Fruit fly (Drosophila melanogaster) whole organism, prepupa: Measurements from ENCODE around the gene CG13965.

Experiments
- CG11294 ChIP-seq: fragments of 200-800 bp; sonication (Bioruptor generic); IDR thresholded peaks from 2 replicates; pipeline ENCODE4 v1.3.6; 2022; ENCODE audit warnings: missing biosample characterization, missing genetic modification characterization
- CG11902 ChIP-seq: fragments of 200-800 bp; sonication (Bioruptor generic); optimal IDR thresholded peaks from 3 replicates; lab custom pipeline; 2016; ENCODE audit warnings: missing biosample characterization, missing genetic modification characterization
- CG1621 ChIP-seq: fragments of 200-800 bp; sonication (Bioruptor generic); optimal IDR thresholded peaks from 3 replicates; lab custom pipeline; 2018; ENCODE audit warnings: missing biosample characterization, mild to moderate bottlenecking, missing genetic modification characterization
- CG16779 ChIP-seq: fragments of 200-800 bp; sonication (Bioruptor generic); optimal IDR thresholded peaks from 3 replicates; lab custom pipeline; 2017; ENCODE audit warnings: missing biosample characterization, mild to moderate bottlenecking, missing genetic modification characterization
- CG3032 ChIP-seq: fragments of 200-800 bp; optimal IDR thresholded peaks from 2 replicates; lab custom pipeline; 2019; ENCODE audit warnings: missing biosample characterization, mild to moderate bottlenecking, missing genetic modification characterization, moderate library complexity
- CG31627 ChIP-seq: fragments of 200-800 bp; sonication (Bioruptor generic); optimal IDR thresholded peaks from 3 replicates; lab custom pipeline; 2016; ENCODE audit warnings: missing biosample characterization, missing genetic modification characterization
- CG32006 ChIP-seq: fragments of 200-800 bp; sonication (Bioruptor generic); optimal IDR thresholded peaks from 3 replicates; lab custom pipeline; 2017; ENCODE audit warnings: missing biosample characterization, mild to moderate bottlenecking, missing genetic modification characterization
- CG3919 ChIP-seq: fragments of 200-800 bp; sonication (Bioruptor generic); optimal IDR thresholded peaks from 3 replicates; lab custom pipeline; 2016; ENCODE audit warnings: missing biosample characterization, missing genetic modification characterization
- CG4318 ChIP-seq: fragments of 200-800 bp; sonication (Bioruptor generic); optimal IDR thresholded peaks from 3 replicates; lab custom pipeline; 2017; ENCODE audit warnings: missing biosample characterization, mild to moderate bottlenecking, missing genetic modification characterization
- CG6276 ChIP-seq: fragments of 200-800 bp; sonication (Bioruptor generic); optimal IDR thresholded peaks from 2 replicates; lab custom pipeline; 2017; ENCODE audit warnings: missing biosample characterization, mild to moderate bottlenecking, missing genetic modification characterization
- CG6792 ChIP-seq: fragments of 200-800 bp; sonication (Bioruptor generic); optimal IDR thresholded peaks from 3 replicates; lab custom pipeline; 2016; ENCODE audit warnings: missing biosample characterization, missing genetic modification characterization
- CG6808 ChIP-seq: fragments of 200-800 bp; sonication (Bioruptor generic); optimal IDR thresholded peaks from 3 replicates; lab custom pipeline; 2017; ENCODE audit warnings: missing biosample characterization, missing genetic modification characterization, mild to moderate bottlenecking, moderate library complexity, missing genetic modification reagents
- CG6854 ChIP-seq: fragments of 200-800 bp; sonication (Bioruptor generic); optimal IDR thresholded peaks from 2 replicates; lab custom pipeline; 2017; ENCODE audit warnings: missing biosample characterization, mild to moderate bottlenecking, missing genetic modification characterization
- CG7368 ChIP-seq: fragments of 200-800 bp; sonication (Bioruptor generic); optimal IDR thresholded peaks from 3 replicates; lab custom pipeline; 2016; ENCODE audit warnings: missing biosample characterization, missing genetic modification characterization
- CG8119 ChIP-seq: fragments of 200-800 bp; sonication (Bioruptor generic); IDR thresholded peaks from 3 replicates; pipeline ENCODE4 v1.3.6; 2022; ENCODE audit warnings: missing biosample characterization, missing genetic modification characterization
- CG8319 ChIP-seq: fragments of 200-800 bp; sonication (Bioruptor generic); optimal IDR thresholded peaks from 3 replicates; lab custom pipeline; 2016; ENCODE audit warnings: missing biosample characterization, missing genetic modification characterization
- CG8632 ChIP-seq: fragments of 200-800 bp; sonication (Bioruptor generic); optimal IDR thresholded peaks from 3 replicates; lab custom pipeline; 2016; ENCODE audit warnings: missing biosample characterization, missing genetic modification characterization
- CG9139 ChIP-seq: fragments of 200-800 bp; sonication (Bioruptor generic); optimal IDR thresholded peaks from 3 replicates; lab custom pipeline; 2017; ENCODE audit warnings: missing biosample characterization, mild to moderate bottlenecking, missing genetic modification characterization
- Eip75B ChIP-seq: fragments of 200-800 bp; sonication (Bioruptor generic); optimal IDR thresholded peaks from 3 replicates; lab custom pipeline; 2016; ENCODE audit warnings: missing biosample characterization, missing genetic modification characterization
- Eip78C ChIP-seq: fragments of 200-800 bp; sonication (Bioruptor generic); peaks from one replicate; lab custom pipeline; 2016; ENCODE audit warnings: missing biosample characterization, missing genetic modification characterization
- Ets21C ChIP-seq: fragments of 200-800 bp; sonication (Bioruptor generic); optimal IDR thresholded peaks from 3 replicates; lab custom pipeline; 2016; ENCODE audit warnings: missing biosample characterization, missing genetic modification characterization
- Gug ChIP-seq: fragments of 200-800 bp; sonication (Bioruptor generic); IDR thresholded peaks from 2 replicates; pipeline ENCODE4 v1.3.6; 2022; ENCODE audit warnings: missing biosample characterization, missing genetic modification characterization
- Hr38 ChIP-seq: sonication (Bioruptor generic); optimal IDR thresholded peaks from 2 replicates; lab custom pipeline; 2016; ENCODE audit warnings: missing biosample characterization, missing genetic modification characterization
- Lpt ChIP-seq: fragments of 200-800 bp; sonication (Bioruptor generic); optimal IDR thresholded peaks from 3 replicates; lab custom pipeline; 2016; ENCODE audit warnings: missing biosample characterization, missing genetic modification characterization
- Met ChIP-seq: fragments of 200-800 bp; sonication (Bioruptor generic); optimal IDR thresholded peaks from 3 replicates; lab custom pipeline; 2016; ENCODE audit warnings: missing biosample characterization, missing genetic modification characterization
- Smox ChIP-seq: fragments of 200-800 bp; sonication (Bioruptor generic); optimal IDR thresholded peaks from 3 replicates; lab custom pipeline; 2016; ENCODE audit warnings: missing biosample characterization, missing genetic modification characterization
- Sox102F ChIP-seq: fragments of 200-800 bp; sonication (Bioruptor generic); optimal IDR thresholded peaks from 2 replicates; lab custom pipeline; 2016; ENCODE audit warnings: missing biosample characterization, mild to moderate bottlenecking, missing genetic modification characterization
- Sox14 ChIP-seq: fragments of 200-800 bp; sonication (Bioruptor generic); optimal IDR thresholded peaks from 3 replicates; lab custom pipeline; 2016; ENCODE audit warnings: missing biosample characterization, missing genetic modification characterization
- Sox15 ChIP-seq: fragments of 200-800 bp; sonication (Bioruptor generic); optimal IDR thresholded peaks from 3 replicates; lab custom pipeline; 2016; ENCODE audit warnings: missing biosample characterization, missing genetic modification characterization
- achi ChIP-seq: fragments of 200-800 bp; sonication (Bioruptor generic); optimal IDR thresholded peaks from 3 replicates; lab custom pipeline; 2016; ENCODE audit warnings: missing biosample characterization, missing genetic modification characterization
- cyc ChIP-seq: fragments of 200-800 bp; sonication (Bioruptor generic); optimal IDR thresholded peaks from 3 replicates; lab custom pipeline; 2016; ENCODE audit warnings: missing biosample characterization, missing genetic modification characterization
- dac ChIP-seq: fragments of 200-800 bp; sonication (Bioruptor generic); optimal IDR thresholded peaks from 2 replicates; lab custom pipeline; 2017; ENCODE audit warnings: missing biosample characterization, mild to moderate bottlenecking, missing genetic modification characterization
- dsx ChIP-seq: fragments of 200-800 bp; optimal IDR thresholded peaks from 3 replicates; lab custom pipeline; 2019; ENCODE audit warnings: missing biosample characterization, mild to moderate bottlenecking, missing genetic modification characterization, moderate library complexity; ENCODE audit not compliant: poor library complexity, severe bottlenecking
- eg ChIP-seq: fragments of 200-800 bp; sonication (Bioruptor generic); IDR thresholded peaks from 3 replicates; pipeline ENCODE4 v1.3.6; 2022; ENCODE audit warnings: missing biosample characterization, missing genetic modification characterization
- esn ChIP-seq: fragments of 200-800 bp; sonication (Bioruptor generic); optimal IDR thresholded peaks from 2 replicates; lab custom pipeline; 2016; ENCODE audit warnings: missing biosample characterization, mild to moderate bottlenecking, missing genetic modification characterization, moderate library complexity
- fd59A ChIP-seq: fragments of 200-800 bp; sonication (Bioruptor generic); optimal IDR thresholded peaks from 2 replicates; lab custom pipeline; 2017; ENCODE audit warnings: missing biosample characterization, mild to moderate bottlenecking, missing genetic modification characterization, missing genetic modification reagents
- fd85E ChIP-seq: fragments of 200-800 bp; sonication (Bioruptor generic); optimal IDR thresholded peaks from 3 replicates; lab custom pipeline; 2016; ENCODE audit warnings: missing biosample characterization, missing genetic modification characterization
- fkh ChIP-seq: fragments of 200-800 bp; sonication (Bioruptor generic); optimal IDR thresholded peaks from 3 replicates; lab custom pipeline; 2017; ENCODE audit warnings: missing biosample characterization, mild to moderate bottlenecking, missing genetic modification characterization, moderate library complexity
- lz ChIP-seq: fragments of 200-800 bp; sonication (Bioruptor generic); optimal IDR thresholded peaks from 3 replicates; lab custom pipeline; 2016; ENCODE audit warnings: missing biosample characterization, missing genetic modification characterization
- net ChIP-seq: fragments of 200-800 bp; sonication (Bioruptor generic); optimal IDR thresholded peaks from 3 replicates; lab custom pipeline; 2016; ENCODE audit warnings: missing biosample characterization, missing genetic modification characterization
- pdm3 ChIP-seq: fragments of 200-800 bp; sonication (Bioruptor generic); optimal IDR thresholded peaks from 3 replicates; lab custom pipeline; 2016; ENCODE audit warnings: missing biosample characterization, missing genetic modification characterization
- salr ChIP-seq, 2 experiments: fragments of 200-800 bp; sonication (Bioruptor generic); optimal IDR thresholded peaks; 3 replicates each; lab custom pipeline; 2016 to 2018; ENCODE audit warnings: missing biosample characterization in 2 of 2, missing genetic modification characterization in 2 of 2, mild to moderate bottlenecking in 1 of 2
- spab ChIP-seq: fragments of 200-800 bp; sonication (Bioruptor generic); optimal IDR thresholded peaks from 2 replicates; lab custom pipeline; 2017; ENCODE audit warnings: missing biosample characterization, mild to moderate bottlenecking, missing genetic modification characterization, missing genetic modification reagents
- svp ChIP-seq: fragments of 200-800 bp; sonication (Bioruptor generic); peaks from one replicate; lab custom pipeline; 2016; ENCODE audit warnings: missing biosample characterization, missing genetic modification characterization
- vri ChIP-seq: fragments of 200-800 bp; sonication (Bioruptor generic); optimal IDR thresholded peaks from 3 replicates; lab custom pipeline; 2016; ENCODE audit warnings: missing biosample characterization, mild to moderate bottlenecking, missing genetic modification characterization

The CG13965 gene

DNA sequence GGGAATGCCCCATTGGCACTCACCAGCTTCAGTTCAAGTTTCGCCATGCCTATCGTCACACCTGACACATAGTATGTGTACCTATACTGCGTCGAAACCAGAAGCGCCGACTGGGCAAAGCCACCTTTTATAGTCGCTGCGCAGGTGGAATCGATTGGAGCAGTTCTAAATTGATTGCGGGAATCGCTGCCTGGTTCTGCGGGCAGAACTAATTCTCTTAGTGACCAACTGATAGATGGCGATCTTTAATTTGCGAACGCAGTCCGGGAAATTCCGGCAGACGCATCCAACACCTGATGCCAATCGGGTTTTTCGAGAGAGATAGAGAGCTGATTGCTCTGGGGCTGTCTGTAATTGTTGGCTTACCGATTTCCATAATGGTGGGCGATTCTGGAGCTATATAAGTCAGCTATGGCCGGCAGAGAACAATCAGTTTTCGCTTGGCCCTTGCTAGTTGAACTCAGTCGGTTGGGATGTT is at the start of gene CG13965, which contains the start of gene CG16772:
CG13965 (minus strand) TSS at position 101 of the 478 bp plus-strand sequence.
CG16772 (plus strand) TSS at position 428 of the 478 bp plus-strand sequence.
- no peak for TF ChIP-seq CG8319
- TF ChIP-seq Ets21C (GFP tag; lab: Kevin White, UChicago) = no peak
- no peak for TF ChIP-seq cyc
- no peak for TF ChIP-seq Sox15
- TF ChIP-seq Hr38 (GFP tag; lab: Kevin White, UChicago) = no peak
- TF ChIP-seq CG3032 (tag; lab: Kevin White, UChicago) = no peak
- no peak for TF ChIP-seq Lpt (GFP tag; lab: Kevin White, UChicago)
- TF ChIP-seq lz (GFP tag; lab: Kevin White, UChicago) = no peak
- TF ChIP-seq CG16779 (tag; lab: Kevin White, UChicago) = no peak
- TF ChIP-seq fkh (GFP tag; lab: Kevin White, UChicago) = no peak
- TF ChIP-seq Sox14 = no peak
- no peak for TF ChIP-seq Sox102F (GFP tag; lab: Kevin White, UChicago)
- TF ChIP-seq, all 60 proteins: peak for 0

DNA sequence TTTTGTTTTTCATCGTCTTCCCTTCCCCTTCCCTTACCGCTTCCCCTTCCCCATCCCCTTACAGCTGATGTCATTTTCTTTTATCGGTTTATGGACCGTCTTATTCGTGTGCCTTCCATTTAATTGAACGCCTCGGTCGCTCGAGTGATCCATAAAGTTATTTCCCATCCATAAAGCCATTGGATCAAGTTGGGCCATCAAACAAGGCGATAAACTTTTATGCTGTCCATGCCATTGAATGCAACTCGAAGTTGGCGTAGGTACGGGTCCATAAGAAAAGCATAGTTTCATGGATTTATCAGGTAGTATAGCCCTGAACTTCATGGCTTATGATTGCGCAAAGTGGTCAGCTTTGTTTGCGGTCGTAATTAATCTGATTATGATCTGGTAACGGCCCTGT is 42.9 kb upstream of the CG13965 start:
- no peak for TF ChIP-seq CG32006
- no peak for TF ChIP-seq CG6792
- TF ChIP-seq cyc = no peak
- no peak for TF ChIP-seq CG31627
- TF ChIP-seq spab (GFP tag; lab: Kevin White, UChicago) = no peak
- no peak for TF ChIP-seq Smox (GFP tag; lab: Kevin White, UChicago)
- no peak for TF ChIP-seq CG3919
- no peak for TF ChIP-seq CG4318
- TF ChIP-seq CG8319 = no peak
- no peak for TF ChIP-seq Eip75B (GFP tag; lab: Kevin White, UChicago)

DNA sequence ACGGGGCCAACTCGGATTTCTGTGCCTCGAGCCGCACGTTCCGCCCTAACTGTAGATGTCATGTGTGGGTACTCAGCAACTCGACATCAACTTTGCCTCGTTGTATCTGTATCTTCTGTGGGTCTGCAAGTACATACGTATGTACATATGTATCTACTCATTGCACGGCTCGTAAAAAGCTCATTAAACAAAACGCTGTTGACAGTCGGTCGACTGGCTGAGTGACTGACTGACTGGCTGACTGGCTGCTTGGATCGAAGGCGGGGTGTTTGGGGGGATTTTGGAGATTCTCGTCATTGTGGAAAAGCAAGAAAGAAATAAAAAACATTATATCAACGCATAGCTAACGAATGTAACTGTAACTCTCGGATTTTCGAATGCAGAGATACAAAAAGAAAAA is 42.2 kb upstream of the CG13965 start:
- TF ChIP-seq CG6854 (GFP tag; lab: Kevin White, UChicago) = no peak
- no peak for TF ChIP-seq Hr38 (GFP tag; lab: Kevin White, UChicago)
- TF ChIP-seq CG6276 (GFP tag; lab: Kevin White, UChicago) = no peak
- TF ChIP-seq fkh (GFP tag; lab: Kevin White, UChicago) = peak; percentile 7
- no peak for TF ChIP-seq dac
- TF ChIP-seq CG11294 (GFP tag; lab: Robert Waterston, UW) = no peak

DNA sequence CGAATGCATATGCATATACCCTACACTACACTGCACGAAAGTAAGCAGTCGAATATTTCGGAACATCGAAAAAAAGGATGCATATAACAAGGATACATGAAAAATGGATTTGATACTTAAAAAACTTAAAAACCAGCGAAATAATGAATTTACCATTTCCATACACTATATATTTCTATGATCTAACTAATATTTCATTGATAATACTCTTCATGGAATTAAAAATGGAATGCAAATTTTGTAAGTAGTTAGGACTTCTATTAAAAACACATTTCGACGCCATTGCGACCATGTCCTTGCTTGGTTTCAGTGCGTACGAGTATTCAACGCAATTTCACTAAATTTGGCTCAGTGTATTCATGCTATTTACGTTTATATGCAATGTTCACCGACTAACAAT is 39.9 kb upstream of the CG13965 start:
- peak; percentile 73 for TF ChIP-seq CG32006
- peak; percentile 66 for TF ChIP-seq svp (GFP tag; lab: Kevin White, UChicago)
- peak; percentile 46 for TF ChIP-seq CG8632 (GFP tag; lab: Kevin White, UChicago)
- TF ChIP-seq Smox (GFP tag; lab: Kevin White, UChicago) = peak; percentile 24
- TF ChIP-seq CG6792 = peak; percentile 32
- peak; percentile 29 for TF ChIP-seq CG6276 (GFP tag; lab: Kevin White, UChicago)
- TF ChIP-seq Sox14 = peak; percentile 38
- peak; percentile 51 for TF ChIP-seq achi
- peak; percentile 24; the same call in 1 of the 2 replicates for TF ChIP-seq Gug (GFP tag; lab: Robert Waterston, UW)
- no peak for TF ChIP-seq fd85E (GFP tag; lab: Kevin White, UChicago)
- peak; percentile 53 for TF ChIP-seq CG3032 (tag; lab: Kevin White, UChicago)
- no peak for TF ChIP-seq CG9139 (GFP tag; lab: Kevin White, UChicago)
- TF ChIP-seq vri (GFP tag; lab: Kevin White, UChicago) = no peak
- peak in 1 of 2 experiments; percentile 64 for TF ChIP-seq salr (GFP tag; optimal IDR thresholded peaks at IDR 0.05; lab: Kevin White, UChicago)
- peak; percentile 55 for TF ChIP-seq pdm3 (GFP tag; lab: Kevin White, UChicago)
- peak; percentile 16 for TF ChIP-seq Sox15
- TF ChIP-seq dsx (GFP tag; lab: Kevin White, UChicago) = peak; percentile 27
- no peak for TF ChIP-seq CG11902 (GFP tag; lab: Kevin White, UChicago)
- no peak for TF ChIP-seq eg (GFP tag; lab: Robert Waterston, UW)
- TF ChIP-seq CG8119 = no peak
- TF ChIP-seq Eip78C (GFP tag; lab: Kevin White, UChicago) = peak; percentile 88
- peak; percentile 54 for TF ChIP-seq CG6808
- peak; percentile 39 for TF ChIP-seq fd59A (GFP tag; lab: Kevin White, UChicago)
- peak; percentile 51 for TF ChIP-seq net (GFP tag; lab: Kevin White, UChicago)
- TF ChIP-seq CG4318 = peak; percentile 15
- TF ChIP-seq CG7368 = peak; percentile 26
- TF ChIP-seq Ets21C (GFP tag; lab: Kevin White, UChicago) = no peak
- TF ChIP-seq cyc = peak; percentile 45
- peak; percentile 58 for TF ChIP-seq esn
- TF ChIP-seq CG1621 (tag; lab: Kevin White, UChicago) = peak; percentile 20
- no peak for TF ChIP-seq CG16779 (tag; lab: Kevin White, UChicago)
- peak; percentile 57 for TF ChIP-seq spab (GFP tag; lab: Kevin White, UChicago)
- no peak for TF ChIP-seq CG6854 (GFP tag; lab: Kevin White, UChicago)
- peak; percentile 49 for TF ChIP-seq Met
